Fruit fly (Drosophila melanogaster) whole organism, embryonic: ENCODE data around the gene CG11768.

Source experiments
- Atf-2 ChIP-seq: fragments of 200-800 bp; sonication (Bioruptor generic); optimal IDR thresholded peaks from 2 replicates; lab custom pipeline; 2016; ENCODE audit warnings: missing biosample characterization, missing genetic modification characterization
- Bgb ChIP-seq: fragments of 200-800 bp; sonication (Bioruptor generic); IDR thresholded peaks from 2 replicates; pipeline ENCODE4 v1.3.6; 2022; ENCODE audit warnings: missing biosample characterization, missing genetic modification characterization; ENCODE audit not compliant: partially characterized antibody
- BtbVII ChIP-seq: fragments of 200-800 bp; sonication (Bioruptor generic); optimal IDR thresholded peaks from 3 replicates; lab custom pipeline; 2017; ENCODE audit warnings: missing biosample characterization, mild to moderate bottlenecking, missing genetic modification characterization
- Bteb2 ChIP-seq: fragments of 200-800 bp; sonication (Bioruptor generic); optimal IDR thresholded peaks from 2 replicates; lab custom pipeline; 2016; ENCODE audit warnings: missing biosample characterization, missing genetic modification characterization
- CG11093 ChIP-seq: fragments of 200-800 bp; sonication (Bioruptor generic); IDR thresholded peaks from 3 replicates; pipeline ENCODE4 v1.3.6; 2022; ENCODE audit warnings: missing biosample characterization, missing genetic modification characterization
- CG11398 ChIP-seq: fragments of 200-800 bp; sonication (Bioruptor generic); optimal IDR thresholded peaks from 2 replicates; lab custom pipeline; 2016; ENCODE audit warnings: missing biosample characterization, missing genetic modification characterization
- CG11560 ChIP-seq: fragments of 200-800 bp; sonication (Bioruptor generic); IDR thresholded peaks from 3 replicates; pipeline ENCODE4 v1.3.6; 2022; ENCODE audit warnings: missing biosample characterization, missing genetic modification characterization
- CG12155 ChIP-seq: fragments of 200-800 bp; sonication (Bioruptor generic); optimal IDR thresholded peaks from 3 replicates; lab custom pipeline; 2016; ENCODE audit warnings: missing biosample characterization, missing genetic modification characterization
- CG12942 ChIP-seq: fragments of 200-800 bp; sonication (Bioruptor generic); optimal IDR thresholded peaks from 3 replicates; lab custom pipeline; 2016; ENCODE audit warnings: missing biosample characterization, missing genetic modification characterization
- CG13296 ChIP-seq: fragments of 200-800 bp; sonication (Bioruptor generic); optimal IDR thresholded peaks from 3 replicates; lab custom pipeline; 2018; ENCODE audit warnings: missing biosample characterization, mild to moderate bottlenecking, missing genetic modification characterization
- CG14965 ChIP-seq: fragments of 200-800 bp; sonication (Bioruptor generic); optimal IDR thresholded peaks from 2 replicates; lab custom pipeline; 2016; ENCODE audit warnings: missing biosample characterization, missing genetic modification characterization, borderline replicate concordance
- CG15011 ChIP-seq: fragments of 200-800 bp; sonication (Bioruptor generic); optimal IDR thresholded peaks from 3 replicates; lab custom pipeline; 2018; ENCODE audit warnings: missing biosample characterization, mild to moderate bottlenecking, missing genetic modification characterization
- CG15479 ChIP-seq: fragments of 200-800 bp; sonication (Bioruptor generic); optimal IDR thresholded peaks from 3 replicates; lab custom pipeline; 2019; ENCODE audit warnings: missing biosample characterization, mild to moderate bottlenecking, missing genetic modification characterization, moderate library complexity
- CG17361 ChIP-seq: fragments of 200-800 bp; sonication (Bioruptor generic); IDR thresholded peaks from 3 replicates; pipeline ENCODE4 v1.3.6; 2022; ENCODE audit warnings: missing biosample characterization, missing genetic modification characterization
- CG2678 ChIP-seq: fragments of 200-800 bp; sonication (Bioruptor generic); optimal IDR thresholded peaks from 3 replicates; lab custom pipeline; 2019; ENCODE audit warnings: missing biosample characterization, mild to moderate bottlenecking, missing genetic modification characterization, moderate library complexity
- CG2889 ChIP-seq: fragments of 200-800 bp; sonication (Bioruptor generic); IDR thresholded peaks from 3 replicates; pipeline ENCODE4 v1.3.6; 2022; ENCODE audit warnings: missing biosample characterization, missing genetic modification characterization
- CG31224 ChIP-seq: fragments of 200-800 bp; sonication (Bioruptor generic); IDR thresholded peaks from 2 replicates; pipeline ENCODE4 v1.3.6; 2022; ENCODE audit warnings: missing biosample characterization, missing genetic modification characterization
- CG4617 ChIP-seq: fragments of 200-800 bp; sonication (Bioruptor generic); optimal IDR thresholded peaks from 3 replicates; lab custom pipeline; 2016; ENCODE audit warnings: missing biosample characterization, missing genetic modification characterization, borderline replicate concordance
- CG6272 ChIP-seq: fragments of 200-800 bp; sonication (Bioruptor generic); IDR thresholded peaks from 2 replicates; pipeline ENCODE4 v1.3.6; 2022; ENCODE audit warnings: missing biosample characterization, missing genetic modification characterization
- CG6683 ChIP-seq: fragments of 200-800 bp; sonication (Bioruptor generic); optimal IDR thresholded peaks from 2 replicates; lab custom pipeline; 2017; ENCODE audit warnings: missing biosample characterization, mild to moderate bottlenecking, missing genetic modification characterization, missing genetic modification reagents
- CG7556 ChIP-seq: fragments of 200-800 bp; sonication (Bioruptor generic); optimal IDR thresholded peaks from 2 replicates; lab custom pipeline; 2017; ENCODE audit warnings: missing biosample characterization, mild to moderate bottlenecking, missing genetic modification characterization
- CG8478 ChIP-seq: fragments of >200 bp; optimal IDR thresholded peaks from 2 replicates; lab custom pipeline; 2018
- CG9609 ChIP-seq: fragments of 200-800 bp; sonication (Bioruptor generic); optimal IDR thresholded peaks from 3 replicates; lab custom pipeline; 2016; ENCODE audit warnings: missing biosample characterization, missing genetic modification characterization
- CkIIα-i1 ChIP-seq: fragments of 200-800 bp; sonication (Bioruptor generic); IDR thresholded peaks from 2 replicates; pipeline ENCODE4 v1.3.6; 2022; ENCODE audit warnings: missing biosample characterization, missing genetic modification characterization
- Dfd ChIP-seq, 2 experiments: fragments of >200 bp; optimal IDR thresholded peaks; 2 replicates each; lab custom pipeline; 2017; ENCODE audit warnings: missing biosample characterization in 2 of 2, missing genetic modification characterization in 2 of 2
- Fer2 ChIP-seq: fragments of 200-800 bp; sonication (Bioruptor generic); optimal IDR thresholded peaks from 2 replicates; lab custom pipeline; 2018; ENCODE audit warnings: missing biosample characterization, mild to moderate bottlenecking, missing genetic modification characterization, moderate library complexity
- HLHmδ ChIP-seq: fragments of 200-800 bp; sonication (Bioruptor generic); optimal IDR thresholded peaks from 2 replicates; lab custom pipeline; 2018; ENCODE audit warnings: missing biosample characterization, mild to moderate bottlenecking, missing genetic modification characterization, moderate library complexity
- HmgZ ChIP-seq: fragments of 200-800 bp; sonication (Bioruptor generic); optimal IDR thresholded peaks from 2 replicates; lab custom pipeline; 2018; ENCODE audit warnings: missing biosample characterization, mild to moderate bottlenecking, missing genetic modification characterization
- Hr39 ChIP-seq: fragments of >200 bp; optimal IDR thresholded peaks from 2 replicates; lab custom pipeline; 2017
- Med ChIP-seq: fragments of 200-800 bp; sonication (Bioruptor generic); peaks from one replicate; lab custom pipeline; 2016; ENCODE audit warnings: missing biosample characterization, missing genetic modification characterization, mild to moderate bottlenecking, inconsistent platforms, moderate library complexity
- NK7.1 ChIP-seq: fragments of 200-800 bp; sonication (Bioruptor generic); optimal IDR thresholded peaks from 3 replicates; lab custom pipeline; 2016; ENCODE audit warnings: missing biosample characterization, missing genetic modification characterization
- Poxn ChIP-seq: fragments of 200-800 bp; sonication (Bioruptor generic); IDR thresholded peaks from 2 replicates; pipeline ENCODE4 v1.3.6; 2022; ENCODE audit warnings: missing biosample characterization, missing genetic modification characterization
- Rfx ChIP-seq: fragments of 200-800 bp; sonication (Bioruptor generic); IDR thresholded peaks from 2 replicates; pipeline ENCODE4 v1.3.6; 2022; ENCODE audit warnings: missing biosample characterization, missing genetic modification characterization
- Sox102F ChIP-seq: fragments of 200-800 bp; sonication (Bioruptor generic); optimal IDR thresholded peaks from 2 replicates; lab custom pipeline; 2018; ENCODE audit warnings: missing biosample characterization, mild to moderate bottlenecking, missing genetic modification characterization, moderate library complexity
- ab ChIP-seq: fragments of 200-800 bp; sonication (Bioruptor generic); optimal IDR thresholded peaks from 2 replicates; lab custom pipeline; 2016; ENCODE audit warnings: missing biosample characterization, missing genetic modification characterization
- ase ChIP-seq: fragments of 200-800 bp; sonication (Bioruptor generic); IDR thresholded peaks from 3 replicates; pipeline ENCODE4 v1.3.6; 2022; ENCODE audit warnings: missing biosample characterization, missing genetic modification characterization
- az2 ChIP-seq: fragments of 200-800 bp; sonication (Bioruptor generic); optimal IDR thresholded peaks from 3 replicates; lab custom pipeline; 2016; ENCODE audit warnings: missing biosample characterization, missing genetic modification characterization
- dati ChIP-seq: fragments of 200-800 bp; sonication (Bioruptor generic); IDR thresholded peaks from 2 replicates; pipeline ENCODE4 v1.3.6; 2022; ENCODE audit warnings: missing biosample characterization, missing genetic modification characterization
- en ChIP-seq: fragments of 200-800 bp; sonication (Bioruptor generic); optimal IDR thresholded peaks from 2 replicates; lab custom pipeline; 2016; ENCODE audit warnings: missing biosample characterization, missing genetic modification characterization
- esg ChIP-seq: fragments of 200-800 bp; sonication (Bioruptor generic); conservative IDR thresholded peaks from 2 replicates; pipeline ENCODE4 v1.3.6; 2022; ENCODE audit warnings: missing biosample characterization, missing genetic modification characterization
- fd64A ChIP-seq: fragments of 200-800 bp; sonication (Bioruptor generic); optimal IDR thresholded peaks from 3 replicates; lab custom pipeline; 2018; ENCODE audit warnings: missing biosample characterization, mild to moderate bottlenecking, missing genetic modification characterization
- gt ChIP-seq: fragments of 200-800 bp; sonication (Bioruptor generic); IDR thresholded peaks from 2 replicates; pipeline ENCODE4 v1.3.6; 2022; ENCODE audit warnings: missing biosample characterization, missing genetic modification characterization
- h ChIP-seq: fragments of >200 bp; optimal IDR thresholded peaks from 2 replicates; lab custom pipeline; 2017
- knrl ChIP-seq: fragments of 200-800 bp; sonication (Bioruptor generic); IDR thresholded peaks from 3 replicates; pipeline ENCODE4 v1.3.6; 2022; ENCODE audit warnings: missing biosample characterization, missing genetic modification characterization; ENCODE audit not compliant: partially characterized antibody
- lola ChIP-seq, 3 experiments: fragments of >200 bp in 2 of 3; fragments of 200-800 bp in 1 of 3; sonication (Bioruptor generic) in 1 of 3; optimal IDR thresholded peaks; 2 replicates each; lab custom pipeline; 2017 to 2019; ENCODE audit warnings: missing biosample characterization in 3 of 3, missing genetic modification characterization in 3 of 3, mild to moderate bottlenecking in 1 of 3, moderate library complexity in 1 of 3
- nmo ChIP-seq: fragments of 200-800 bp; sonication (Bioruptor generic); optimal IDR thresholded peaks from 2 replicates; lab custom pipeline; 2018; ENCODE audit warnings: missing biosample characterization, mild to moderate bottlenecking, missing genetic modification characterization, moderate library complexity
- pros ChIP-seq: fragments of 200-800 bp; sonication (Bioruptor generic); optimal IDR thresholded peaks from 3 replicates; lab custom pipeline; 2019; ENCODE audit warnings: missing biosample characterization, mild to moderate bottlenecking, missing genetic modification characterization, moderate library complexity
- pum ChIP-seq: fragments of 200-800 bp; sonication (Bioruptor generic); optimal IDR thresholded peaks from 2 replicates; lab custom pipeline; 2016; ENCODE audit warnings: missing biosample characterization, missing genetic modification characterization
- sens ChIP-seq: fragments of 200-800 bp; sonication (Bioruptor generic); peaks from one replicate; lab custom pipeline; 2016; ENCODE audit warnings: missing biosample characterization, missing genetic modification characterization
- sisA ChIP-seq: fragments of 200-800 bp; sonication (Bioruptor generic); IDR thresholded peaks from 2 replicates; pipeline ENCODE4 v1.3.6; 2022; ENCODE audit warnings: missing biosample characterization, missing genetic modification characterization
- stwl ChIP-seq: fragments of 200-800 bp; sonication (Bioruptor generic); optimal IDR thresholded peaks from 3 replicates; lab custom pipeline; 2018; ENCODE audit warnings: missing biosample characterization, mild to moderate bottlenecking, missing genetic modification characterization, moderate library complexity
- vvl ChIP-seq: fragments of 200-800 bp; sonication (Bioruptor generic); IDR thresholded peaks from 2 replicates; pipeline ENCODE4 v1.3.6; 2022; ENCODE audit warnings: missing biosample characterization, missing genetic modification characterization

The CG11768 gene

dm6 chr3R:8801126-8801762 lies 33.2 kb upstream of the CG11768 start, which contains the start of the genes Pif1A, Pif1B and CCT7 (continued):
- TF ChIP-seq BtbVII (GFP tag; lab: Kevin White, UChicago) (no peak), ab (no peak), CG14965 (no peak), Fer2 (no peak), nmo (GFP tag; lab: Kevin White, UChicago) (peak; percentile 47), CG15479 (GFP tag; lab: Kevin White, UChicago) (no peak), CG31224 (GFP tag; lab: Robert Waterston, UW) (no peak), Atf-2 (GFP tag; lab: Kevin White, UChicago) (no peak), stwl (peak; percentile 87), CG2889 (no peak), CG12155 (GFP tag; lab: Kevin White, UChicago) (peak; percentile 26), az2 (GFP tag; lab: Kevin White, UChicago) (peak; percentile 3), fd64A (GFP tag; lab: Kevin White, UChicago) (no peak), CG6683 (GFP tag; lab: Kevin White, UChicago) (no peak), CG11398 (GFP tag; lab: Kevin White, UChicago) (no peak), sens (GFP tag; lab: Kevin White, UChicago) (peak; percentile 66), dati (GFP tag; lab: Robert Waterston, UW) (no peak), gt (no peak), CG12942 (GFP tag; lab: Kevin White, UChicago) (no peak), CkIIα-i1 (no peak), CG2678 (no peak), esg (GFP tag; lab: Robert Waterston, UW) (no peak), CG6272 (no peak), CG9609 (peak; percentile 27), HmgZ (tag; lab: Kevin White, UChicago) (peak; percentile 25), CG4617 (GFP tag; lab: Kevin White, UChicago) (peak; percentile 56), Rfx (no peak), CG8478 (lab: Kevin White, UChicago) (no peak), lola (GFP tag; optimal IDR thresholded peaks at IDR 0.05; lab: Kevin White, UChicago) (no peak), h (lab: Kevin White, UChicago) (no peak), ase (GFP tag; lab: Robert Waterston, UW) (no peak), Sox102F (GFP tag; lab: Kevin White, UChicago) (no peak), Dfd (GFP tag; optimal IDR thresholded peaks at IDR 0.05; lab: Kevin White, UChicago) (no peak), CG11560 (tag; lab: Robert Waterston, UW) (peak; percentile 84; the same call in 2 of the 3 replicates), Bgb (GFP tag; lab: Robert Waterston, UW) (peak; percentile 92), CG17361 (GFP tag; lab: Robert Waterston, UW) (peak; percentile 38; the same call in 1 of the 3 replicates), pum (GFP tag; lab: Kevin White, UChicago) (peak; percentile 16), CG13296 (GFP tag; lab: Kevin White, UChicago) (no peak), vvl (GFP tag; lab: Robert Waterston, UW) (peak; percentile 24; the same call in 1 of the 2 replicates), NK7.1 (GFP tag; lab: Kevin White, UChicago) (no peak), pros (GFP tag; lab: Kevin White, UChicago) (no peak), Hr39 (no peak), Poxn (no peak), Bteb2 (GFP tag; lab: Kevin White, UChicago) (peak; percentile 43), en (GFP tag; lab: Kevin White, UChicago) (no peak), CG15011 (no peak), CG7556 (no peak), Med (GFP tag; lab: Kevin White, UChicago) (peak; percentile 90), knrl (peak; percentile 93), CG11093 (no peak), sisA (GFP tag; lab: Robert Waterston, UW) (no peak), HLHmδ (no peak)
